Worm (Caenorhabditis elegans) whole organism, early embryonic: Measurements from ENCODE around the gene C48B4.12.

Experiments used
- aly-1 ChIP-seq: sonication (generic microtip); optimal IDR thresholded peaks from 2 replicates; lab custom pipeline; 2016; ENCODE audit warnings: missing genetic modification characterization, missing compliant biosample characterization
- ama-1 ChIP-seq: fragments of 150-350 bp; optimal IDR thresholded peaks from 2 replicates; lab custom pipeline; 2014
- ceh-13 ChIP-seq: fragments of 200-800 bp; sonication (Bioruptor generic); optimal IDR thresholded peaks from 2 replicates; lab custom pipeline; 2018; ENCODE audit warnings: mild to moderate bottlenecking, missing genetic modification characterization, missing compliant biosample characterization
- ceh-36 ChIP-seq: sonication (generic microtip); optimal IDR thresholded peaks from 2 replicates; lab custom pipeline; 2016; ENCODE audit warnings: missing genetic modification characterization, inconsistent platforms, missing compliant biosample characterization
- flt-1 ChIP-seq: fragments of 200-800 bp; sonication (Bioruptor generic); IDR thresholded peaks from 2 replicates; pipeline ENCODE4 v1.3.6; 2022; ENCODE audit warnings: missing genetic modification characterization, missing compliant biosample characterization
- hmg-4 ChIP-seq: fragments of 200-800 bp; sonication (Bioruptor generic); optimal IDR thresholded peaks from 2 replicates; lab custom pipeline; 2018; ENCODE audit warnings: mild to moderate bottlenecking, missing genetic modification characterization, missing compliant biosample characterization
- scrt-1 ChIP-seq: fragments of 200-800 bp; sonication (Bioruptor generic); IDR thresholded peaks from 2 replicates; pipeline ENCODE4 v1.3.6; 2022; ENCODE audit warnings: missing genetic modification characterization, missing compliant biosample characterization
- tbx-11 ChIP-seq: fragments of 200-800 bp; sonication (Bioruptor generic); IDR thresholded peaks from 2 replicates; pipeline ENCODE4 v1.3.6; 2022; ENCODE audit warnings: missing genetic modification characterization, missing compliant biosample characterization
- tbx-37 ChIP-seq: fragments of 200-800 bp; sonication (Bioruptor generic); conservative IDR thresholded peaks from 2 replicates; pipeline ENCODE4 v1.3.6; 2022; ENCODE audit warnings: missing genetic modification reagents, missing genetic modification characterization, missing compliant biosample characterization

DNA sequence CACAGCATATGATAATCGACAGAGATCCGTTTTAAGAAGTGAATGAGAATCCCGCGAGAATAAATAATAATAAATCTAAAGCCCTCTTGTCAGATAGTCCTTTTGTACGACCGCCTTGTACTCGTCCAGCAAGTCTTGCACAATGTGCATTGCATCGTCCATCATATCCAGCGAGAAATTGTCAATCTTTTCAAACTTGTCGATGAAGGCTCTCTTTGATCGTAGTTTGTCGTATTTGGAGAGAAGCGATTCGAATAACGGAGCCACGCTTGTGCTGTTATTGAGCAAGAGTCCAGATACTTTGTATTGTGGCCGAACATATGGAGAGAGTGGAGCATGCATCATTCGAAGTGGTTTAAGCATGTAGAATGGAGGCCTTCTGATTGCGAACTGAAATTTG, 29.5 kb downstream of the C48B4.12 start:
- TF ChIP-seq tbx-11 (GFP tag; lab: Robert Waterston, UW) = no peak
- no peak for TF ChIP-seq ceh-13 (GFP tag; lab: Kevin White, UChicago)
- no peak for TF ChIP-seq tbx-37
- TF ChIP-seq scrt-1 (GFP tag; lab: Robert Waterston, UW) = no peak
- TF ChIP-seq ama-1 (lab: Kevin White, UChicago) = no peak
- TF ChIP-seq flt-1 = no peak
- no peak for TF ChIP-seq aly-1 (tag; lab: Kevin White, UChicago)
- TF ChIP-seq hmg-4 (GFP tag; lab: Kevin White, UChicago) = no peak
- no peak for TF ChIP-seq ceh-36 (tag; lab: Kevin White, UChicago)
